Fruit fly (Drosophila melanogaster) whole organism, embryonic: ENCODE data around the gene Sirt4.
A peak's percentile ranks its signal among the peaks of the same experiment; 100 is the strongest.

ENCODE experiments used
- Atf6 ChIP-seq: fragments of 200-800 bp; sonication (Bioruptor generic); IDR thresholded peaks from 2 replicates; pipeline ENCODE4 v1.3.6; 2022; ENCODE audit warnings: missing biosample characterization, missing genetic modification characterization
- CG10462 ChIP-seq: fragments of 200-800 bp; sonication (Bioruptor generic); optimal IDR thresholded peaks from 2 replicates; lab custom pipeline; 2016; ENCODE audit warnings: missing biosample characterization, missing genetic modification characterization
- CG10654 ChIP-seq: fragments of 200-800 bp; sonication (Bioruptor generic); optimal IDR thresholded peaks from 2 replicates; lab custom pipeline; 2016; ENCODE audit warnings: missing biosample characterization, missing genetic modification characterization
- CG12391 ChIP-seq: fragments of 200-800 bp; sonication (Bioruptor generic); optimal IDR thresholded peaks from 3 replicates; lab custom pipeline; 2018; ENCODE audit warnings: missing biosample characterization, mild to moderate bottlenecking, missing genetic modification characterization, moderate library complexity
- CG13296 ChIP-seq: fragments of 200-800 bp; sonication (Bioruptor generic); optimal IDR thresholded peaks from 3 replicates; lab custom pipeline; 2018; ENCODE audit warnings: missing biosample characterization, mild to moderate bottlenecking, missing genetic modification characterization
- CG13624 ChIP-seq: fragments of 200-800 bp; sonication (Bioruptor generic); optimal IDR thresholded peaks from 2 replicates; lab custom pipeline; 2016; ENCODE audit warnings: missing biosample characterization, missing genetic modification characterization
- CG14050 ChIP-seq: fragments of 200-800 bp; sonication (Bioruptor generic); IDR thresholded peaks from 3 replicates; pipeline ENCODE4 v1.3.6; 2022; ENCODE audit warnings: missing biosample characterization, missing genetic modification characterization
- CG15601 ChIP-seq: fragments of 200-800 bp; sonication (Bioruptor generic); optimal IDR thresholded peaks from 3 replicates; lab custom pipeline; 2019; ENCODE audit warnings: missing biosample characterization, mild to moderate bottlenecking, missing genetic modification characterization, moderate library complexity
- CG16779 ChIP-seq: fragments of 200-800 bp; sonication (Bioruptor generic); IDR thresholded peaks from 2 replicates; pipeline ENCODE4 v1.3.6; 2022; ENCODE audit warnings: missing biosample characterization, missing genetic modification characterization
- CG17802 ChIP-seq: fragments of 200-800 bp; sonication (Bioruptor generic); optimal IDR thresholded peaks from 2 replicates; lab custom pipeline; 2018; ENCODE audit warnings: missing biosample characterization, mild to moderate bottlenecking, missing genetic modification characterization, moderate library complexity
- CG17829 ChIP-seq: fragments of 200-800 bp; optimal IDR thresholded peaks from 2 replicates; lab custom pipeline; 2019; ENCODE audit warnings: missing biosample characterization, mild to moderate bottlenecking, missing genetic modification characterization, moderate library complexity
- CG18599 ChIP-seq: fragments of 200-800 bp; sonication (Bioruptor generic); optimal IDR thresholded peaks from 3 replicates; lab custom pipeline; 2017; ENCODE audit warnings: missing biosample characterization, missing genetic modification characterization, mild to moderate bottlenecking, moderate library complexity, missing genetic modification reagents
- CG18619 ChIP-seq: fragments of 200-800 bp; sonication (Bioruptor generic); optimal IDR thresholded peaks from 3 replicates; lab custom pipeline; 2017; ENCODE audit warnings: missing biosample characterization, mild to moderate bottlenecking, missing genetic modification characterization
- CG2120 ChIP-seq: fragments of 200-800 bp; sonication (Bioruptor generic); optimal IDR thresholded peaks from 3 replicates; lab custom pipeline; 2016; ENCODE audit warnings: missing biosample characterization, missing genetic modification characterization
- CG30431 ChIP-seq: fragments of 200-800 bp; sonication (Bioruptor generic); optimal IDR thresholded peaks from 2 replicates; lab custom pipeline; 2017; ENCODE audit warnings: missing biosample characterization, missing genetic modification characterization
- CG3995 ChIP-seq: fragments of 200-800 bp; sonication (Bioruptor generic); optimal IDR thresholded peaks from 3 replicates; lab custom pipeline; 2016; ENCODE audit warnings: missing biosample characterization, missing genetic modification characterization
- CG7839 ChIP-seq: fragments of 200-800 bp; sonication (Bioruptor generic); optimal IDR thresholded peaks from 3 replicates; lab custom pipeline; 2018; ENCODE audit warnings: missing biosample characterization, mild to moderate bottlenecking, missing genetic modification characterization, moderate library complexity
- CG8359 ChIP-seq: fragments of 200-800 bp; sonication (Bioruptor generic); optimal IDR thresholded peaks from 2 replicates; lab custom pipeline; 2017; ENCODE audit warnings: missing biosample characterization, mild to moderate bottlenecking, missing genetic modification characterization, borderline replicate concordance
- CG9727 ChIP-seq: fragments of 200-800 bp; sonication (Bioruptor generic); optimal IDR thresholded peaks from 3 replicates; lab custom pipeline; 2017; ENCODE audit warnings: missing biosample characterization, mild to moderate bottlenecking, missing genetic modification characterization
- Chrac-16 ChIP-seq: fragments of 200-800 bp; sonication (Bioruptor generic); optimal IDR thresholded peaks from 3 replicates; lab custom pipeline; 2016; ENCODE audit warnings: missing biosample characterization, missing genetic modification characterization
- CkIIα-i1 ChIP-seq: fragments of 200-800 bp; sonication (Bioruptor generic); IDR thresholded peaks from 2 replicates; pipeline ENCODE4 v1.3.6; 2022; ENCODE audit warnings: missing biosample characterization, missing genetic modification characterization
- E2f1 ChIP-seq: fragments of 200-800 bp; sonication (Bioruptor generic); IDR thresholded peaks from 2 replicates; pipeline ENCODE4 v1.3.6; 2022; ENCODE audit warnings: missing biosample characterization, missing genetic modification characterization
- E2f2 ChIP-seq: fragments of 200-800 bp; sonication (Bioruptor generic); IDR thresholded peaks from 2 replicates; pipeline ENCODE4 v1.3.6; 2022; ENCODE audit warnings: missing biosample characterization, missing genetic modification characterization
- HLHmδ ChIP-seq: fragments of 200-800 bp; sonication (Bioruptor generic); optimal IDR thresholded peaks from 2 replicates; lab custom pipeline; 2018; ENCODE audit warnings: missing biosample characterization, mild to moderate bottlenecking, missing genetic modification characterization, moderate library complexity
- Lhr ChIP-seq: fragments of 200-800 bp; sonication (Bioruptor generic); optimal IDR thresholded peaks from 3 replicates; lab custom pipeline; 2017; ENCODE audit warnings: mild to moderate bottlenecking, missing biosample characterization, missing genetic modification reagents, missing genetic modification characterization
- Max ChIP-seq: fragments of 200-800 bp; sonication (Bioruptor generic); optimal IDR thresholded peaks from 2 replicates; lab custom pipeline; 2016; ENCODE audit warnings: missing biosample characterization, mild to moderate bottlenecking, missing genetic modification characterization
- Mrtf ChIP-seq: fragments of 200-800 bp; sonication (Bioruptor generic); IDR thresholded peaks from 3 replicates; pipeline ENCODE4 v1.3.6; 2022; ENCODE audit warnings: missing biosample characterization, missing genetic modification characterization
- NK7.1 ChIP-seq: fragments of 200-800 bp; sonication (Bioruptor generic); optimal IDR thresholded peaks from 3 replicates; lab custom pipeline; 2016; ENCODE audit warnings: missing biosample characterization, missing genetic modification characterization
- Nf-YC ChIP-seq: fragments of 200-800 bp; optimal IDR thresholded peaks from 3 replicates; lab custom pipeline; 2019; ENCODE audit warnings: missing biosample characterization, mild to moderate bottlenecking, missing genetic modification characterization, moderate library complexity
- Sox100B ChIP-seq: fragments of 200-800 bp; sonication (Bioruptor generic); optimal IDR thresholded peaks from 3 replicates; lab custom pipeline; 2018; ENCODE audit warnings: missing biosample characterization, mild to moderate bottlenecking, missing genetic modification characterization
- Sry-δ ChIP-seq: fragments of 200-800 bp; sonication (Bioruptor generic); optimal IDR thresholded peaks from 2 replicates; lab custom pipeline; 2016; ENCODE audit warnings: missing biosample characterization, missing genetic modification characterization
- Ssrp ChIP-seq: fragments of 200-800 bp; sonication (Bioruptor generic); optimal IDR thresholded peaks from 2 replicates; lab custom pipeline; 2018; ENCODE audit warnings: missing biosample characterization, mild to moderate bottlenecking, missing genetic modification characterization, moderate library complexity
- Stat92E ChIP-seq, 3 experiments: fragments of >200 bp in 2 of 3; fragments of 200-800 bp in 1 of 3; sonication (Bioruptor generic) in 1 of 3; optimal IDR thresholded peaks; 2 replicates each; lab custom pipeline; 2017 to 2019; ENCODE audit warnings: missing biosample characterization in 3 of 3, missing genetic modification characterization in 3 of 3, mild to moderate bottlenecking in 1 of 3, moderate library complexity in 1 of 3
- Tbp ChIP-seq: fragments of >200 bp; optimal IDR thresholded peaks from 2 replicates; lab custom pipeline; 2018; ENCODE audit warnings: missing biosample characterization, missing genetic modification characterization
- az2 ChIP-seq: fragments of 200-800 bp; sonication (Bioruptor generic); optimal IDR thresholded peaks from 3 replicates; lab custom pipeline; 2016; ENCODE audit warnings: missing biosample characterization, missing genetic modification characterization
- bbx ChIP-seq: fragments of 200-800 bp; sonication (Bioruptor generic); IDR thresholded peaks from 2 replicates; pipeline ENCODE4 v1.3.6; 2022; ENCODE audit warnings: missing biosample characterization, missing genetic modification characterization; ENCODE audit not compliant: partially characterized antibody
- bsh ChIP-seq, 2 experiments: fragments of 200-800 bp; sonication (Bioruptor generic); optimal IDR thresholded peaks; 2 replicates each; lab custom pipeline; 2017 to 2018; ENCODE audit warnings: mild to moderate bottlenecking in 2 of 2, missing biosample characterization in 2 of 2, missing genetic modification characterization in 2 of 2, moderate library complexity in 1 of 2
- cad ChIP-seq: fragments of >200 bp; optimal IDR thresholded peaks from 2 replicates; lab custom pipeline; 2017; ENCODE audit warnings: missing biosample characterization, missing genetic modification characterization
- dmrt11E ChIP-seq: fragments of 200-800 bp; sonication (Bioruptor generic); optimal IDR thresholded peaks from 3 replicates; lab custom pipeline; 2018; ENCODE audit warnings: missing biosample characterization, mild to moderate bottlenecking, missing genetic modification characterization, moderate library complexity
- insv ChIP-seq, 2 experiments: fragments of 200-800 bp; sonication (Bioruptor generic); optimal IDR thresholded peaks; 3 replicates each; lab custom pipeline; 2016 to 2018; ENCODE audit warnings: missing biosample characterization in 2 of 2, missing genetic modification characterization in 2 of 2
- inv ChIP-seq: fragments of 200-800 bp; sonication (Bioruptor generic); IDR thresholded peaks from 2 replicates; pipeline ENCODE4 v1.3.6; 2022; ENCODE audit warnings: missing biosample characterization, missing genetic modification characterization; ENCODE audit not compliant: partially characterized antibody
- jigr1 ChIP-seq: fragments of 200-800 bp; sonication (Bioruptor generic); IDR thresholded peaks from 3 replicates; pipeline ENCODE4 v1.3.6; 2022; ENCODE audit warnings: missing biosample characterization, missing genetic modification characterization
- lilli ChIP-seq: fragments of 200-800 bp; sonication (Bioruptor generic); optimal IDR thresholded peaks from 3 replicates; lab custom pipeline; 2016; ENCODE audit warnings: missing biosample characterization, missing genetic modification characterization
- nom ChIP-seq: fragments of 200-800 bp; sonication (Bioruptor generic); optimal IDR thresholded peaks from 2 replicates; lab custom pipeline; 2017; ENCODE audit warnings: missing biosample characterization, missing genetic modification characterization, mild to moderate bottlenecking, moderate library complexity, missing genetic modification reagents
- pzg ChIP-seq: fragments of 200-800 bp; sonication (Bioruptor generic); optimal IDR thresholded peaks from 3 replicates; lab custom pipeline; 2018; ENCODE audit warnings: missing biosample characterization, mild to moderate bottlenecking, missing genetic modification characterization, moderate library complexity
- shn ChIP-seq: fragments of 200-800 bp; sonication (Bioruptor generic); optimal IDR thresholded peaks from 3 replicates; lab custom pipeline; 2016; ENCODE audit warnings: missing biosample characterization, missing genetic modification characterization
- sima ChIP-seq: fragments of 200-800 bp; sonication (Bioruptor generic); optimal IDR thresholded peaks from 2 replicates; lab custom pipeline; 2016; ENCODE audit warnings: missing biosample characterization, missing genetic modification characterization
- tin ChIP-seq: fragments of 200-800 bp; sonication (Bioruptor generic); optimal IDR thresholded peaks from 3 replicates; lab custom pipeline; 2016; ENCODE audit warnings: missing biosample characterization, missing genetic modification characterization
- unc-4 ChIP-seq: fragments of 200-800 bp; sonication (Bioruptor generic); IDR thresholded peaks from 2 replicates; pipeline ENCODE4 v1.3.6; 2022; ENCODE audit warnings: missing biosample characterization, missing genetic modification characterization; ENCODE audit not compliant: partially characterized antibody
- yki ChIP-seq: fragments of >200 bp; optimal IDR thresholded peaks from 3 replicates; lab custom pipeline; 2018
- z ChIP-seq: fragments of 200-800 bp; sonication (Bioruptor generic); IDR thresholded peaks from 3 replicates; pipeline ENCODE4 v1.3.6; 2022; ENCODE audit warnings: missing biosample characterization, missing genetic modification characterization
- zen2 ChIP-seq: fragments of 200-800 bp; sonication (Bioruptor generic); IDR thresholded peaks from 3 replicates; pipeline ENCODE4 v1.3.6; 2022; ENCODE audit warnings: missing biosample characterization, missing genetic modification characterization; ENCODE audit not compliant: partially characterized antibody

The Sirt4 gene

dm6 chrX:5678178-5678470 is 12.4 kb upstream of the Sirt4 start (continued):
- TF ChIP-seq Stat92E (GFP tag; optimal IDR thresholded peaks at IDR 0.05; lab: Kevin White, UChicago), result no peak
- TF ChIP-seq CG15601 (tag; lab: Kevin White, UChicago), result no peak
- TF ChIP-seq HLHmδ (GFP tag; lab: Kevin White, UChicago), result no peak
- TF ChIP-seq CG2120 (GFP tag; lab: Kevin White, UChicago), result no peak
- TF ChIP-seq Atf6 (GFP tag; lab: Robert Waterston, UW), result no peak
- TF ChIP-seq inv (GFP tag; lab: Robert Waterston, UW), result no peak
- peak; percentile 68 for TF ChIP-seq Sox100B (GFP tag; lab: Kevin White, UChicago)
- TF ChIP-seq CG16779 (GFP tag; lab: Robert Waterston, UW), result no peak
- peak; percentile 42 for TF ChIP-seq CG9727 (GFP tag; lab: Kevin White, UChicago)
- 0 out of 3 replicates have a peak, but pooled peaks have one; percentile 5 for TF ChIP-seq CG14050
- TF ChIP-seq CG17829 (tag; lab: Kevin White, UChicago), result no peak
- TF ChIP-seq Ssrp (tag; lab: Kevin White, UChicago), result no peak
- no peak for TF ChIP-seq bbx (GFP tag; lab: Robert Waterston, UW)
- no peak for TF ChIP-seq CG8359 (GFP tag; lab: Kevin White, UChicago)
- peak; percentile 1 for TF ChIP-seq NK7.1
- no peak for TF ChIP-seq nom
- TF ChIP-seq sima, result no peak
- TF ChIP-seq CG10462 (GFP tag; lab: Kevin White, UChicago), result no peak
- no peak for TF ChIP-seq CG3995 (GFP tag; lab: Kevin White, UChicago)
- TF ChIP-seq Mrtf, result 0 out of 3 replicates have a peak, but pooled peaks have one; percentile 3
- no peak for TF ChIP-seq E2f2
- no peak for TF ChIP-seq CG13624 (GFP tag; lab: Kevin White, UChicago)
- no peak for TF ChIP-seq tin (GFP tag; lab: Kevin White, UChicago)
- no peak for TF ChIP-seq Nf-YC (tag; lab: Kevin White, UChicago)
- TF ChIP-seq dmrt11E (tag; lab: Kevin White, UChicago), result no peak
- peak in 1 of 2 experiments; percentile 10 for TF ChIP-seq insv (GFP tag; optimal IDR thresholded peaks at IDR 0.05; lab: Kevin White, UChicago)
- no peak; the same call in 2 of the 3 replicates for TF ChIP-seq z (GFP tag; lab: Robert Waterston, UW)
- no peak for TF ChIP-seq CG10654 (GFP tag; lab: Kevin White, UChicago)
- TF ChIP-seq yki (lab: Kevin White, UChicago), result no peak
- TF ChIP-seq CG13296, result peak; percentile 21
- no peak for TF ChIP-seq CkIIα-i1 (GFP tag; lab: Robert Waterston, UW)
- TF ChIP-seq pzg (GFP tag; lab: Kevin White, UChicago), result no peak
- TF ChIP-seq CG7839 (tag; lab: Kevin White, UChicago), result no peak
- TF ChIP-seq Lhr, result no peak
- no peak for TF ChIP-seq E2f1 (GFP tag; lab: Robert Waterston, UW)
- TF ChIP-seq Sry-δ (GFP tag; lab: Kevin White, UChicago), result no peak
- TF ChIP-seq CG18599, result peak; percentile 14
- TF ChIP-seq shn, result no peak
- no peak for TF ChIP-seq unc-4 (GFP tag; lab: Robert Waterston, UW)
- TF ChIP-seq Tbp (GFP tag; lab: Kevin White, UChicago), result no peak
- TF ChIP-seq CG18619 (GFP tag; lab: Kevin White, UChicago), result peak; percentile 3
- no peak for TF ChIP-seq CG17802 (tag; lab: Kevin White, UChicago)
- TF ChIP-seq cad, result no peak
- no peak for TF ChIP-seq CG30431 (GFP tag; lab: Kevin White, UChicago)
- TF ChIP-seq Max, result no peak
- no peak for TF ChIP-seq az2 (GFP tag; lab: Kevin White, UChicago)
- TF ChIP-seq jigr1 (GFP tag; lab: Robert Waterston, UW), result no peak
- no peak for TF ChIP-seq CG12391
- no peak for TF ChIP-seq zen2 (GFP tag; lab: Robert Waterston, UW)
- no peak for TF ChIP-seq lilli (GFP tag; lab: Kevin White, UChicago)
- no peak for TF ChIP-seq Chrac-16 (GFP tag; lab: Kevin White, UChicago)
- TF ChIP-seq bsh (GFP tag; optimal IDR thresholded peaks at IDR 0.05; lab: Kevin White, UChicago), result no peak
